Worm (Caenorhabditis elegans): Measurements from ENCODE around the gene col-180.
A peak's percentile ranks its signal among the peaks of the same experiment; 100 is the strongest.

Gene col-180

ce11 chrX:11687836-11688319, 24.2 kb downstream of the col-180 start, which contains the start of gene C44C10.7:
C44C10.7 (minus strand) TSS chrX:11688269.
- no peak for TF ChIP-seq ztf-4 (tag; optimal IDR thresholded peaks at IDR 0.05)
- no peak for TF ChIP-seq nhr-28 (tag; optimal IDR thresholded peaks at IDR 0.05)
- TF ChIP-seq zag-1 (tag; optimal IDR thresholded peaks at IDR 0.05), result no peak
- no peak for TF ChIP-seq elt-3 (tag; optimal IDR thresholded peaks at IDR 0.05)
- no peak for TF ChIP-seq fos-1 (tag; optimal IDR thresholded peaks at IDR 0.05)
- TF ChIP-seq pha-4 (tag; optimal IDR thresholded peaks at IDR 0.05), result no peak
- TF ChIP-seq skn-1 (tag; optimal IDR thresholded peaks at IDR 0.05), result no peak
- TF ChIP-seq aly-2 (tag; optimal IDR thresholded peaks at IDR 0.05), result no peak
- no peak for TF ChIP-seq snpc-4 (tag; optimal IDR thresholded peaks at IDR 0.05)
- no peak for TF ChIP-seq elt-1 (tag; optimal IDR thresholded peaks at IDR 0.05)
- TF ChIP-seq nfya-1 (tag; optimal IDR thresholded peaks at IDR 0.05; ENCODE audit: insufficient read depth), result no peak

- no peak for TF ChIP-seq ceh-9 (tag; optimal IDR thresholded peaks at IDR 0.05)
- TF ChIP-seq pha-4 (tag; optimal IDR thresholded peaks at IDR 0.05), result no peak
These were observed 27.8 kb downstream of the col-180 start, which contains the start of gene hnd-1 for ce11 chrX:11684261-11684660. hnd-1 (plus strand) TSS chrX:11684561.

ce11 chrX:11680851-11681250, 31.2 kb downstream of the col-180 start, which contains the start of gene T04F8.7:
T04F8.7 (minus strand) TSS chrX:11680980.
- TF ChIP-seq ceh-28 (tag; optimal IDR thresholded peaks at IDR 0.05), result no peak
- peak; percentile 91 for TF ChIP-seq elt-2 (tag; optimal IDR thresholded peaks at IDR 0.05)
- no peak for TF ChIP-seq unc-39 (tag; optimal IDR thresholded peaks at IDR 0.05)
- TF ChIP-seq nhr-67 (tag; optimal IDR thresholded peaks at IDR 0.05), result no peak
- TF ChIP-seq fos-1 (tag; optimal IDR thresholded peaks at IDR 0.05), result no peak
- TF ChIP-seq unc-62 (GFP tag; optimal IDR thresholded peaks at IDR 0.05), result no peak
- TF ChIP-seq nhr-25 (tag; optimal IDR thresholded peaks at IDR 0.05), result no peak
- no peak for TF ChIP-seq pha-4 (tag; optimal IDR thresholded peaks at IDR 0.05)
- no peak for TF ChIP-seq elt-1 (tag; optimal IDR thresholded peaks at IDR 0.05)
- no peak for TF ChIP-seq fkh-10 (GFP tag; optimal IDR thresholded peaks at IDR 0.05)
- TF ChIP-seq jun-1 (tag; optimal IDR thresholded peaks at IDR 0.05), result peak; percentile 15
- no peak for TF ChIP-seq ztf-11 (tag; optimal IDR thresholded peaks at IDR 0.05)
- no peak for TF ChIP-seq mdl-1 (tag; optimal IDR thresholded peaks at IDR 0.05)
- no peak for TF ChIP-seq tbx-2 (tag; optimal IDR thresholded peaks at IDR 0.05)
- no peak for TF ChIP-seq aly-2 (tag; optimal IDR thresholded peaks at IDR 0.05)
- no peak for TF ChIP-seq nhr-11 (tag; optimal IDR thresholded peaks at IDR 0.05)
- TF ChIP-seq pqm-1 (tag; optimal IDR thresholded peaks at IDR 0.05), result peak; percentile 79
- TF ChIP-seq fkh-2 (tag; optimal IDR thresholded peaks at IDR 0.05), result no peak

- TF ChIP-seq lin-15B (tag; optimal IDR thresholded peaks at IDR 0.05) (no peak), fos-1 (tag; optimal IDR thresholded peaks at IDR 0.05) (no peak), nhr-77 (tag; optimal IDR thresholded peaks at IDR 0.05) (no peak), egl-5 (tag; optimal IDR thresholded peaks at IDR 0.05) (no peak), elt-3 (tag; optimal IDR thresholded peaks at IDR 0.05) (no peak), nhr-237 (tag; optimal IDR thresholded peaks at IDR 0.05) (no peak), ceh-16 (tag; optimal IDR thresholded peaks at IDR 0.05) (no peak), elt-2 (tag; optimal IDR thresholded peaks at IDR 0.05) (peak; percentile 65), pqm-1 (tag; optimal IDR thresholded peaks at IDR 0.05) (no peak), mml-1 (tag; optimal IDR thresholded peaks at IDR 0.05) (no peak), unc-62 (GFP tag; optimal IDR thresholded peaks at IDR 0.05) (no peak), unc-39 (tag; optimal IDR thresholded peaks at IDR 0.05) (no peak), fkh-10 (GFP tag; optimal IDR thresholded peaks at IDR 0.05) (no peak), ceh-82 (tag; optimal IDR thresholded peaks at IDR 0.05) (no peak), pha-4 (tag; optimal IDR thresholded peaks at IDR 0.05) (peak; percentile 33)
These were observed 32.7 kb downstream of the col-180 start for ce11 chrX:11679211-11679977.

- no peak for TF ChIP-seq nhr-25 (tag; optimal IDR thresholded peaks at IDR 0.05)
- no peak for TF ChIP-seq egl-5 (tag; optimal IDR thresholded peaks at IDR 0.05)
- no peak for TF ChIP-seq mdl-1 (tag; optimal IDR thresholded peaks at IDR 0.05)
- TF ChIP-seq nhr-76 (tag; optimal IDR thresholded peaks at IDR 0.05), result no peak
- TF ChIP-seq tbx-2 (tag; optimal IDR thresholded peaks at IDR 0.05), result no peak
- TF ChIP-seq eor-1 (tag; optimal IDR thresholded peaks at IDR 0.05), result no peak
- TF ChIP-seq fos-1 (tag; optimal IDR thresholded peaks at IDR 0.05), result no peak
- no peak for TF ChIP-seq nhr-43 (tag; optimal IDR thresholded peaks at IDR 0.05; ENCODE audit: poor library complexity, severe bottlenecking)
- TF ChIP-seq ceh-82 (tag; optimal IDR thresholded peaks at IDR 0.05), result no peak
- TF ChIP-seq nhr-28 (tag; optimal IDR thresholded peaks at IDR 0.05), result no peak
- no peak for TF ChIP-seq aly-2 (tag; optimal IDR thresholded peaks at IDR 0.05)
- no peak for TF ChIP-seq nhr-237 (tag; optimal IDR thresholded peaks at IDR 0.05)
- TF ChIP-seq ama-1 (optimal IDR thresholded peaks at IDR 0.05), result no peak
- no peak for TF ChIP-seq nhr-23 (tag; optimal IDR thresholded peaks at IDR 0.05)
- no peak for TF ChIP-seq unc-62 (GFP tag; optimal IDR thresholded peaks at IDR 0.05)
These were observed 36.5 kb downstream of the col-180 start for ce11 chrX:11675573-11675972.
